Worm (Caenorhabditis elegans): ENCODE measurements around the gene cdc-73.

ce11 chrIV:4047628-4048027, 5.3 kb downstream of the cdc-73 start:
- TF ChIP-seq him-1 (tag; optimal IDR thresholded peaks at IDR 0.05), result no peak
- no peak for TF ChIP-seq W03F9.2 (tag; optimal IDR thresholded peaks at IDR 0.05)
- no peak for TF ChIP-seq dao-5 (tag; optimal IDR thresholded peaks at IDR 0.05)
